Worm (Caenorhabditis elegans): ENCODE data around the gene srt-47.

ce11 chrIV:15016984-15017383 lies 36.2 kb downstream of the srt-47 start:
- TF ChIP-seq dpl-1 (GFP tag; optimal IDR thresholded peaks at IDR 0.05) (no peak), ces-1 (GFP tag; optimal IDR thresholded peaks at IDR 0.05) (peak; percentile 94), D1046.2 (GFP tag; IDR thresholded peaks at IDR 0.05) (no peak)

Measured in whole organism, L4 larva.